Worm (Caenorhabditis elegans) whole organism, midembryonic: ENCODE measurements around the gene dgn-2.

Experiments
- T22C8.4 ChIP-seq: fragments of 200-800 bp; sonication (Bioruptor generic); IDR thresholded peaks from 2 replicates; pipeline ENCODE4 v1.3.6; 2022; ENCODE audit warnings: missing genetic modification characterization, missing compliant biosample characterization
- cog-1 ChIP-seq: sonication (generic microtip); optimal IDR thresholded peaks from 2 replicates; lab custom pipeline; 2016; ENCODE audit warnings: missing genetic modification characterization, missing compliant biosample characterization
- flt-1 ChIP-seq: fragments of 200-800 bp; sonication (Bioruptor generic); IDR thresholded peaks from 2 replicates; pipeline ENCODE4 v1.3.6; 2022; ENCODE audit warnings: missing genetic modification characterization, missing compliant biosample characterization
- klf-2 ChIP-seq: fragments of 200-800 bp; sonication (Bioruptor generic); conservative IDR thresholded peaks from 2 replicates; pipeline ENCODE4 v1.3.6; 2022; ENCODE audit warnings: missing genetic modification reagents, missing genetic modification characterization, missing compliant biosample characterization
- med-1 ChIP-seq: sonication (generic microtip); optimal IDR thresholded peaks from 2 replicates; lab custom pipeline; 2017; ENCODE audit warnings: missing genetic modification characterization, mild to moderate bottlenecking, missing compliant biosample characterization, antibody characterized with exemption, missing genetic modification reagents; ENCODE audit not compliant: insufficient read depth
- ref-1 ChIP-seq: fragments of 200-800 bp; sonication (Bioruptor generic); conservative IDR thresholded peaks from 2 replicates; pipeline ENCODE4 v1.3.6; 2022; ENCODE audit warnings: missing genetic modification reagents, missing genetic modification characterization, missing compliant biosample characterization
- tab-1 ChIP-seq: fragments of 200-800 bp; sonication (Bioruptor generic); IDR thresholded peaks from 2 replicates; pipeline ENCODE4 v1.3.6; 2022; ENCODE audit warnings: missing genetic modification characterization, missing compliant biosample characterization
- ztf-23 ChIP-seq: fragments of 200-800 bp; sonication (Bioruptor generic); IDR thresholded peaks from 2 replicates; pipeline ENCODE4 v1.3.6; 2022; ENCODE audit warnings: missing genetic modification reagents, missing genetic modification characterization, missing compliant biosample characterization
- ztf-29 ChIP-seq: fragments of 200-800 bp; sonication (Bioruptor generic); IDR thresholded peaks from 2 replicates; pipeline ENCODE4 v1.3.6; 2022; ENCODE audit warnings: missing genetic modification reagents, missing genetic modification characterization, missing compliant biosample characterization

dgn-2 gene

ce11 chrX:1360631-1361030, 6.7 kb downstream of the dgn-2 start, which contains the start of gene F56C3.4:
TSS of gene F56C3.4 (minus strand) at chrX:1360731.
- no peak for TF ChIP-seq med-1 (GFP tag; lab: Kevin White, UChicago)
- TF ChIP-seq ztf-29 = no peak
- TF ChIP-seq klf-2 (GFP tag; lab: Robert Waterston, UW) = no peak
- TF ChIP-seq flt-1 (GFP tag; lab: Robert Waterston, UW) = no peak
- no peak for TF ChIP-seq ztf-23 (GFP tag; lab: Robert Waterston, UW)
- TF ChIP-seq cog-1 (tag; lab: Kevin White, UChicago) = no peak
- TF ChIP-seq ref-1 (GFP tag; lab: Robert Waterston, UW) = no peak
- TF ChIP-seq tab-1 = no peak

DNA sequence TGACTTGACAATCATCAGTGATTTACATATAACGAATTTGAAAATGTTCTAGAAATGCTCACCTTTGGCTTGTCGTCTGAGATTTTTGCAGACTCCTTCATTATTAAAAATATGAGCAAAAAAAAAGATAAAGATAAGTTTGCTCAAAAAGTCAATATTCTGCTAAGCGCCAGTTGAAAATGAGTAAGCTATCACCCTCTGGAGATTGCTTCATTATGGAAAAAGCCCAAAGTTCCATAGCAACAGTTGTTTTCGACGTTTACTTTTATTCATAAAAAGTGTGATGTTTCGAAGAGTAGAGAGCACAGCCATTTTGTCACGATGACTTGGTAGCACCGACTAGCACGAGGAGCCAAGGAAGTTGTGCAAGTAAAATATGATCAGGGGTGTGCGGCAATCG, 9.0 kb downstream of the dgn-2 start, which contains the start of gene F56C3.3:
Gene F56C3.3, minus strand, starts transcription at position 101 of the 400 bp plus-strand sequence.
- TF ChIP-seq T22C8.4 (GFP tag; lab: Robert Waterston, UW) = no peak
- no peak for TF ChIP-seq med-1 (GFP tag; lab: Kevin White, UChicago)
- TF ChIP-seq ztf-23 (GFP tag; lab: Robert Waterston, UW) = no peak
- no peak for TF ChIP-seq tab-1
- TF ChIP-seq klf-2 (GFP tag; lab: Robert Waterston, UW) = no peak
- no peak for TF ChIP-seq ztf-29
- TF ChIP-seq ref-1 (GFP tag; lab: Robert Waterston, UW) = no peak
- TF ChIP-seq cog-1 (tag; lab: Kevin White, UChicago) = no peak
- no peak for TF ChIP-seq flt-1 (GFP tag; lab: Robert Waterston, UW)

DNA sequence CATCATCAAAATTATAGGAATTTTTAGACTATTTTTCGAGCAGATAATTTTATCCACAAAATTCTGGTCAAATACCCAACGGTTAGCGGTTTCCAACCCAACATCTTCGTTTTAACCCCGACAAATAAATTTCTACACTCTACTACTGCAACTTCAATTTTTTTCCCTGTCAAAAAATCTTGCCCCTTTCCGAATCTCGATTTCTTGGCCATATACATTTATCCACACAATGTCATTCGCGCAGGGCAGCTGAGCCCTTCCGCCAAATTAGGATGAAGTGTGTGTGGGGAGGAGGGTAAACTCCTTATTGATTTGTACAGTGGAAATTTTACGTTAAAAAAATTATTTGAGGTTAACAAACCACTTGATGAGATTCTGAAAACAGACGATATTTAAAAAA, 22.5 kb downstream of the dgn-2 start:
- TF ChIP-seq klf-2 (GFP tag; lab: Robert Waterston, UW) = 0 out of 2 replicates have a peak, but pooled peaks have one; percentile 21
- peak; percentile 63 for TF ChIP-seq flt-1 (GFP tag; lab: Robert Waterston, UW)
- TF ChIP-seq tab-1 = no peak; the same call in 1 of the 2 replicates
- TF ChIP-seq med-1 (GFP tag; lab: Kevin White, UChicago) = peak; percentile 26
- no peak for TF ChIP-seq ref-1 (GFP tag; lab: Robert Waterston, UW)
- 0 out of 2 replicates have a peak, but pooled peaks have one; percentile 66 for TF ChIP-seq ztf-23 (GFP tag; lab: Robert Waterston, UW)
- TF ChIP-seq ztf-29 = no peak
- peak; percentile 86 for TF ChIP-seq cog-1 (tag; lab: Kevin White, UChicago)
- TF ChIP-seq T22C8.4 (GFP tag; lab: Robert Waterston, UW) = peak; percentile 84

- no peak for TF ChIP-seq flt-1 (GFP tag; lab: Robert Waterston, UW)
- TF ChIP-seq klf-2 (GFP tag; lab: Robert Waterston, UW) = no peak
Observed at ce11 chrX:1344321-1344720, 23.0 kb downstream of the dgn-2 start, which contains the start of gene ins-39. TSS of gene ins-39 (minus strand) at chrX:1344421.

DNA sequence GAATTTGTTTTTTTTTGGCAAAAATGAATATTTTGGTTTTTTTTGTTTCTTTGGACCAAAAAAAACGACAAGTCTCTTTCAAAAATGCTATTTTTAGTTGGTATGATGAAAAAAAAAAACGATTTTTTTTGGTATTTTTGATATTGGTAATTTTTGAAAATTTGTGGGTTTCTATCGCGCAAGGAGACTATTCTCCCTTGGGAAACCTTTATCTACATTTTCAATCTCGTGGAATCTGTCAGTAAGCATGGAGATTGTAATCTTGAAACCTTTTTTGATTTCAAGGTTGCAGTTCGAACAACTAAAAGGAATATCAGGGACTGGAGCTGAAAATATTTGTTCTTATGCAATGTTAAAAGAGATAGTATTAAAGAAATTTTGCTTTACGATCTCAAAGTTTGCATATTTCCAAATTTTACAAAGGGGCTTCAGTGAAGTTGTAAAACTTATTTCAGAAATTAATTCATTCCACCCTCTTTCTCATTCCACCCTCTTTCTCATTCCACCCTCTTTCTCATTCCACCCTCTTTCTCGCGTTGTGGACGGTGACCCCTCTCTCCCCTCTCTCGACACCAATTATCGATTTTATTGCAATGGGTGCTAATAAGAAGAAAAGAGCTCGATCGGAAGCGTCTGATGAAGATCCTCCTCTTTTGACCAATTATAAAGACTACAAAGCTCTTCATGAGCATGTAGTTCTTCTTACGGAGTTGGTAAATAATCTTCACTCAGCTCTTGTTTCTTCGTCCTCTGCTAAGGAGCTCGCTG, 28.2 kb downstream of the dgn-2 start:
- TF ChIP-seq cog-1 (tag; lab: Kevin White, UChicago) = no peak
- TF ChIP-seq tab-1 = no peak
- TF ChIP-seq T22C8.4 (GFP tag; lab: Robert Waterston, UW) = 0 out of 2 replicates have a peak, but pooled peaks have one; percentile 57
- TF ChIP-seq klf-2 (GFP tag; lab: Robert Waterston, UW) = no peak

ce11 chrX:1337834-1338233, 29.5 kb downstream of the dgn-2 start:
- TF ChIP-seq cog-1 (tag; lab: Kevin White, UChicago) = no peak
- TF ChIP-seq flt-1 (GFP tag; lab: Robert Waterston, UW) = no peak
- no peak for TF ChIP-seq ztf-23 (GFP tag; lab: Robert Waterston, UW)
- no peak for TF ChIP-seq ref-1 (GFP tag; lab: Robert Waterston, UW)
- TF ChIP-seq T22C8.4 (GFP tag; lab: Robert Waterston, UW) = no peak
- TF ChIP-seq klf-2 (GFP tag; lab: Robert Waterston, UW) = no peak
- no peak for TF ChIP-seq ztf-29
- no peak for TF ChIP-seq tab-1
- TF ChIP-seq med-1 (GFP tag; lab: Kevin White, UChicago) = no peak

DNA sequence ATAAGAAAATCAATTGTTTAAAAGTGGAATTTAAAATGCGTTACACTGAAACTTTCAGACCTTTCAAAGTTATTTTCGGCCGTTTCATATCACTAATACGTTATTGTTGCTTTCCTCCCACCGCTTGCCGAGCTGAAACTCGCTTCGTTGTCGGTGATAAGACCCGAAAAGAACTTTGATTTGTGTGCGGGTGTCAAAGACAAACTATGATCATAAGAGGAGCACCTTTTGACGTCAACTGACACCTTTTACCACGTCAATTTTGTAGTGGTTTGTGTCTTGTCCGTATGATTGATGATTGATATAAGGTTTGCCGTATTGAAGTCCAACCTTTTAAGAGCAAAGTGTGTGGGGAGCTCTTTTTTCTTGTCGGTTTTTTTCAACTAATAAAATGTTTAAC, 30.3 kb downstream of the dgn-2 start, which contains the start of gene ttr-37:
Gene ttr-37, minus strand, starts transcription at position 167 of the 400 bp plus-strand sequence.
- TF ChIP-seq ref-1 (GFP tag; lab: Robert Waterston, UW) = no peak
- TF ChIP-seq med-1 (GFP tag; lab: Kevin White, UChicago) = no peak
- TF ChIP-seq klf-2 (GFP tag; lab: Robert Waterston, UW) = no peak
- no peak for TF ChIP-seq ztf-23 (GFP tag; lab: Robert Waterston, UW)
- no peak for TF ChIP-seq T22C8.4 (GFP tag; lab: Robert Waterston, UW)
- TF ChIP-seq flt-1 (GFP tag; lab: Robert Waterston, UW) = no peak
- TF ChIP-seq cog-1 (tag; lab: Kevin White, UChicago) = no peak
- no peak for TF ChIP-seq tab-1
- no peak for TF ChIP-seq ztf-29

ce11 chrX:1329847-1330246, 37.5 kb downstream of the dgn-2 start, which contains the start of gene F21E9.2:
TSS of gene F21E9.2 (minus strand) at chrX:1329947.
- TF ChIP-seq klf-2 (GFP tag; lab: Robert Waterston, UW) (no peak), T22C8.4 (GFP tag; lab: Robert Waterston, UW) (no peak), ztf-23 (GFP tag; lab: Robert Waterston, UW) (no peak), ref-1 (GFP tag; lab: Robert Waterston, UW) (no peak), ztf-29 (no peak), med-1 (GFP tag; lab: Kevin White, UChicago) (no peak), cog-1 (tag; lab: Kevin White, UChicago) (no peak), tab-1 (no peak), flt-1 (GFP tag; lab: Robert Waterston, UW) (no peak)

DNA sequence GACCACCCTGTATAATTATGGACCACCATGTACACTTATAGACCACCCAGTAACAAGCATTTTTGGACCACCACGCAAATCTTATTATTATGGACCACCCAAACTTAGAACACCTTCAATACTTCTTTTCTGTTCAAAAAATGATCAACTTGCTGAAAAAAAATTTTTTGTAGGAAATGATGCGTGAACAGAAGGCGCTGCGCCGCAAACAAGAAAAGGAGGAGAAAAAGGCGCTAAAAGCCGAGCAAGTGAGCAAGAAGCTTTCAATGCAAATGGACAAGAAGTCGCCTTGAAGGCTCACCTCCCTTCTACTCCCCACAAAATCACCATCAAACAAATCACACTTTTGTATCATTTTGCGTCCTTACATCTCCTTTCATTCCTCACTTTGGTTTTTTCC, 40.1 kb downstream of the dgn-2 start:
- TF ChIP-seq med-1 (GFP tag; lab: Kevin White, UChicago) (no peak), flt-1 (GFP tag; lab: Robert Waterston, UW) (no peak), T22C8.4 (GFP tag; lab: Robert Waterston, UW) (no peak), ztf-29 (no peak), klf-2 (GFP tag; lab: Robert Waterston, UW) (no peak), ref-1 (GFP tag; lab: Robert Waterston, UW) (no peak), tab-1 (no peak), ztf-23 (GFP tag; lab: Robert Waterston, UW) (no peak), cog-1 (tag; lab: Kevin White, UChicago) (no peak)
